Worm (Caenorhabditis elegans) whole organism, L2 larva: ENCODE data around the gene C25F9.9.

Source experiments
- C34F6.9 ChIP-seq: fragments of 150-350 bp; optimal IDR thresholded peaks from 2 replicates; lab custom pipeline; 2014; ENCODE audit warnings: missing biosample characterization, missing genetic modification characterization
- F13H6.1 ChIP-seq: sonication (generic microtip); optimal IDR thresholded peaks from 2 replicates; lab custom pipeline; 2016; ENCODE audit warnings: missing genetic modification characterization, missing compliant biosample characterization
- R02D3.7 ChIP-seq: fragments of 150-350 bp; optimal IDR thresholded peaks from 2 replicates; lab custom pipeline; 2014; ENCODE audit warnings: missing biosample characterization, missing genetic modification characterization
- alr-1 ChIP-seq: fragments of 150-350 bp; optimal IDR thresholded peaks from 2 replicates; lab custom pipeline; 2014; ENCODE audit warnings: missing biosample characterization, missing genetic modification characterization
- blmp-1 ChIP-seq: sonication (generic microtip); optimal IDR thresholded peaks from 2 replicates; lab custom pipeline; 2017; ENCODE audit warnings: missing genetic modification characterization, mild to moderate bottlenecking, missing compliant biosample characterization, antibody characterized with exemption, moderate library complexity; ENCODE audit not compliant: insufficient read depth
- ceh-16 ChIP-seq: fragments of 150-350 bp; optimal IDR thresholded peaks from 2 replicates; lab custom pipeline; 2014; ENCODE audit warnings: missing biosample characterization, missing genetic modification characterization
- ceh-82 ChIP-seq: fragments of 150-350 bp; optimal IDR thresholded peaks from 2 replicates; lab custom pipeline; 2014; ENCODE audit warnings: missing biosample characterization, missing genetic modification characterization
- crh-2 ChIP-seq: sonication (generic microtip); optimal IDR thresholded peaks from 2 replicates; lab custom pipeline; 2017; ENCODE audit warnings: missing biosample characterization, missing genetic modification characterization
- fos-1 ChIP-seq: fragments of 150-350 bp; optimal IDR thresholded peaks from 2 replicates; lab custom pipeline; 2014; ENCODE audit warnings: missing biosample characterization, missing genetic modification characterization
- mdl-1 ChIP-seq, 2 experiments: fragments of 150-350 bp in 1 of 2; sonication (generic microtip) in 1 of 2; optimal IDR thresholded peaks; 2 replicates each; lab custom pipeline; 2017; ENCODE audit warnings: missing biosample characterization in 2 of 2, missing genetic modification characterization in 2 of 2
- nhr-10 ChIP-seq: sonication (generic microtip); optimal IDR thresholded peaks from 2 replicates; lab custom pipeline; 2017; ENCODE audit warnings: missing biosample characterization, missing genetic modification characterization
- nhr-12 ChIP-seq: fragments of 150-350 bp; optimal IDR thresholded peaks from 2 replicates; lab custom pipeline; 2014; ENCODE audit warnings: missing biosample characterization, missing genetic modification characterization
- nhr-129 ChIP-seq: fragments of 150-350 bp; optimal IDR thresholded peaks from 2 replicates; lab custom pipeline; 2014; ENCODE audit warnings: missing biosample characterization, missing genetic modification characterization
- nhr-21 ChIP-seq: fragments of 150-350 bp; optimal IDR thresholded peaks from 2 replicates; lab custom pipeline; 2014; ENCODE audit warnings: missing biosample characterization, missing genetic modification characterization
- nhr-237 ChIP-seq: fragments of 150-350 bp; optimal IDR thresholded peaks from 2 replicates; lab custom pipeline; 2014; ENCODE audit warnings: missing biosample characterization, missing genetic modification characterization
- nhr-6 ChIP-seq: fragments of 150-350 bp; optimal IDR thresholded peaks from 2 replicates; lab custom pipeline; 2014; ENCODE audit warnings: missing biosample characterization, missing genetic modification characterization
- nhr-77 ChIP-seq: fragments of 150-350 bp; optimal IDR thresholded peaks from 2 replicates; lab custom pipeline; 2014; ENCODE audit warnings: missing biosample characterization, missing genetic modification characterization
- peb-1 ChIP-seq: fragments of 150-350 bp; optimal IDR thresholded peaks from 2 replicates; lab custom pipeline; 2014; ENCODE audit warnings: missing biosample characterization, missing genetic modification characterization
- sma-3 ChIP-seq: sonication (generic microtip); optimal IDR thresholded peaks from 2 replicates; lab custom pipeline; 2016; ENCODE audit warnings: missing genetic modification reagents, missing genetic modification characterization, missing compliant biosample characterization
- sma-9 ChIP-seq, 2 experiments: fragments of 150-350 bp in 1 of 2; sonication (generic microtip) in 1 of 2; optimal IDR thresholded peaks; 2 replicates each; lab custom pipeline; 2014 to 2016; ENCODE audit warnings: missing genetic modification characterization in 2 of 2, mild to moderate bottlenecking in 1 of 2, missing biosample characterization in 1 of 2, missing compliant biosample characterization in 1 of 2, missing genetic modification reagents in 1 of 2, moderate library complexity in 1 of 2
- unc-39 ChIP-seq: fragments of 150-350 bp; optimal IDR thresholded peaks from 2 replicates; lab custom pipeline; 2014; ENCODE audit warnings: missing biosample characterization, missing genetic modification characterization
- zag-1 ChIP-seq: fragments of 150-350 bp; optimal IDR thresholded peaks from 2 replicates; lab custom pipeline; 2014; ENCODE audit warnings: missing biosample characterization, missing genetic modification characterization
- ztf-1 ChIP-seq: fragments of 200-800 bp; sonication (Bioruptor generic); conservative IDR thresholded peaks from 2 replicates; pipeline ENCODE4 v1.3.6; 2022; ENCODE audit warnings: missing genetic modification characterization, missing compliant biosample characterization
- ztf-11 ChIP-seq: sonication (generic microtip); optimal IDR thresholded peaks from 2 replicates; lab custom pipeline; 2017; ENCODE audit warnings: missing biosample characterization, missing genetic modification characterization
- ztf-4 ChIP-seq: fragments of 150-350 bp; optimal IDR thresholded peaks from 2 replicates; lab custom pipeline; 2014; ENCODE audit warnings: missing biosample characterization, missing genetic modification characterization

Gene C25F9.9

DNA sequence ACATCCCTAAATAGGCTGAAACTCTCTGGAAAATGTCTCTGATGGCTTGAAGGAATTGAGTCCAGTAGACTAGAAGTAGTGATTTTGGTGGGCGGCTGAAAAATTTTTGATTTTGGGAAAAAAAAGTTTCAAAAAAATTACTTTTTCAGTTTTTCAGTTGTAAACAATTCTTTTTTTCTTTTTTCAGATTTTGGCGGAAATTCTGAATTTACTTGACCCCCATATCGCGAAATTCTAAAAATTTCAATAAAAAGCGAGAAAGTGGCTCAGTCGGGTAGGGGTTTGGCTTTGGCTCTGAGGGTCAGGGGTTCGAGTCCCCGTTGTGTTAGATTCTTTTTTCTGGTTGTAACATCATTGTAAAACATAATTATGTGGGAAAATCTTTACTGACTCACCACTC, 14.6 kb downstream of the C25F9.9 start, which contains the start of gene srw-85:
Gene srw-85, minus strand, starts transcription at position 101 of the 400 bp plus-strand sequence.
- TF ChIP-seq sma-9 (GFP tag; optimal IDR thresholded peaks at IDR 0.05; lab: Kevin White, UChicago) (no peak), sma-9 (tag; optimal IDR thresholded peaks at IDR 0.05; lab: Kevin White, UChicago) (no peak), peb-1 (tag; lab: Kevin White, UChicago) (no peak), C34F6.9 (no peak)
- TF ChIP-seq, all 48 proteins: peak for 0

DNA sequence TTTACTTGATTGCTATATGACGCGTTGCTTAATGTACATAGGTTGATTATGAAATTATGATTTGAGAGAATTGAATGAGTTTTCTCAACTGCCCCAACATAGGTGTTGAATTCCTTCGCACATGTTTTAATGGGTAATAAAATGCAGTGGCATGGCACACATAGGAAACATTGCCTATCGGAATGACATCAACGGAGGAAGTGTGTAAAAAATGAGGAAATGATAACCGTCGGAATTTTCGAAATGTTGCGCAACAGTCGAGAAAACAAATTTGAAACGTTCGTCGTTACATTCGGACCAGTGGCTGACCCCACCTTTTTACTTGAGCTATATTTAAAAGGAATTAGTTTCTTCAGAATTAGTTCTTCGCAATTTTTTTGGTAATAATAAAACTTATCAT, 15.6 kb downstream of the C25F9.9 start:
- TF ChIP-seq nhr-129 (tag; lab: Kevin White, UChicago) (peak; percentile 25), nhr-6 (no peak)

DNA sequence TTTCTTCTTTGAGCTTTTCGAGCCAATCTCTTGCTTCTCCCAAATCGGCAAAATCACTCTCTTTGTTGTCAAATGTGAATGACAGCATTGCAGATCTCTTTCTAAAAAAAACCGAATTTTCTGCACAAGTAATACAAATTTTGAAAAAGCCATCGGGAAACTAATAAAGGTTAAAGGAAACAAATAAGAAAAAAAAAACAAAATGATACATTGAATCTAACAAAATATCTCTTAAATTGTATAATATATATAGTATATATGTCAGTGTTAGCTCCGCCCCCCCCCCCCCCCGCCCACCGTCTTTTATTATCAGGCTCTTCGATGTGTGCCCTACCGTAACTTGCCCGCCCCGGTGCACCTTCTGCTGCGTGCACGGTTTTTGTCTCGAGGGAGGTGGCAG, 16.6 kb downstream of the C25F9.9 start, which contains the start of gene C25F9.11:
Gene C25F9.11, minus strand, starts transcription at position 101 of the 400 bp plus-strand sequence.
- no peak for TF ChIP-seq fos-1 (tag; lab: Kevin White, UChicago)

DNA sequence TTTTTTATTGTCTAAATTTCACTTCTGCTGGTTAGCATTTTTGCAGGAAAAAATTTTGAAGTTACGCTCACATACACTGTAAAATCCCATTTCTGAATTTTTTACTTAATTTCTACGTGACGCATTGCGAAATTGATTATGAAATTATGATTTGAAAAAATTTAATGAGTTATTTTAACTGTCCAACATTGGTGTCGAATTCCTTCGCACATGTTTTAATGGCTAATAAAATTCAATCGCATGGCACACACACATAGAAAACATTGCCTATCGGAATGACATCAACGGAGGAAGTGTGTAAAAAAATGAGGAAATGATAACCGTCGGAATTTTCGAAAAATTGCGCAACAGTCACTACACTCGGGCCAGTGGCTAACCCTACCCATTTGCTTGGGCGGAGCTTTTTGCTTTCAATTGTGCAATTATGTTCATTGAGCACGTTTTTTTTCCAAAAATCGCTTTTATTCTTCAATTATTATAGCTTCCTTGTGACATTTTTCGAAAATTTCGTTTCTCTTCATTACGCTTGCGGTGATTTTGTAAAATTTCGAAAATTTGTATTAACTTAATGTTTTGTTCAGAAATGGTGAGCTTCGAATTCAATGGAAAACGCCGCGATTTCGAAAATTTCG, 17.5 kb downstream of the C25F9.9 start, which contains the start of gene C25F9.16:
Gene C25F9.16, plus strand, starts transcription at position 582 of the 632 bp plus-strand sequence.
- no peak for TF ChIP-seq R02D3.7
- TF ChIP-seq nhr-129 (tag; lab: Kevin White, UChicago): no peak
- TF ChIP-seq fos-1 (tag; lab: Kevin White, UChicago): peak; percentile 10
- TF ChIP-seq, all 48 proteins: peak for 1

DNA sequence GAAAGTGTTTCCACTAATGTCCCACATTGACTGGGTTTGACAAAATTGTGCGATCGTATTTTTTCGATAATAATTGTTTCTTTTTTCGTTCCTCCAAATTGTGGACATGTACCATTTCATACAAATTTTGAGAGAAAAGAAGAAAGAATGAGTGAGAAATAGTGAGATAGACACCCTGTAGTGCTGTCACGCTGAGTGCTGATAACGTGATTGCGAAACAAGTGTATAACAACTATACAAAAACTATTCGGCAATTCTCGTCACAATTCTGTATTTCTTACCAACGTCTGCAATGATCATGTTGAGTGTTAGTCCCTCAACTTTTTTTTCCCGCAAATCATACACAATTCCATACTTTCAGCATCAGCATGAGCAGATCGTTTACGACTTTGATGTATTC, 19.9 kb downstream of the C25F9.9 start, which contains the start of gene C25F9.14:
Gene C25F9.14, plus strand, starts transcription at position 178 of the 400 bp plus-strand sequence.
- TF ChIP-seq ztf-11 (tag; lab: Kevin White, UChicago) (no peak), fos-1 (tag; lab: Kevin White, UChicago) (peak; percentile 49)
- TF ChIP-seq, all 48 proteins: peak for 1

DNA sequence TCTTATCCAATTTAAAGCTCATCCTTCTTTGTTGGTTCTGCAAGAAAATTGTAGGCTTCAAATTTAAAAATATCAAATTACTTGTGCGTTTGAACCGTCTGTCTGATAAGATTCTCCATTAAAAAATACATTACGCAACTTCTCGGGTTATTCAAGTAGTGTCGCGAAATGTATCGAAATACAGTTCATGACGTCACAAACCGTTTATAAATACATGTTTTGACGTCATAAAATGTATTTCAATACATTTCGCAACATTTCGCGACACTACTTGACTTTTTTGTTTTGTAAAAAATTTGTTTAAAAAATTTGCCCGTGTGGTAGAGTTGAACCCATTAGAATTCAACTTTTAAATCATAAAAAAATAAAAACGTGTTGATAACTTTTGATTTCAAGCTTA, 27.2 kb downstream of the C25F9.9 start:
- TF ChIP-seq nhr-12 (tag; lab: Kevin White, UChicago): no peak
- TF ChIP-seq alr-1 (tag; lab: Kevin White, UChicago): no peak
- no peak for TF ChIP-seq nhr-21 (tag; lab: Kevin White, UChicago)
- TF ChIP-seq nhr-6: no peak
- no peak for TF ChIP-seq unc-39
- no peak for TF ChIP-seq nhr-237
- no peak for TF ChIP-seq zag-1 (tag; lab: Kevin White, UChicago)
- no peak for TF ChIP-seq nhr-10 (tag; lab: Kevin White, UChicago)
- no peak for TF ChIP-seq sma-3 (GFP tag; lab: Kevin White, UChicago)
- no peak for TF ChIP-seq C34F6.9
- no peak for TF ChIP-seq fos-1 (tag; lab: Kevin White, UChicago)
- no peak for TF ChIP-seq blmp-1
- TF ChIP-seq ceh-82 (tag; lab: Kevin White, UChicago): no peak

DNA sequence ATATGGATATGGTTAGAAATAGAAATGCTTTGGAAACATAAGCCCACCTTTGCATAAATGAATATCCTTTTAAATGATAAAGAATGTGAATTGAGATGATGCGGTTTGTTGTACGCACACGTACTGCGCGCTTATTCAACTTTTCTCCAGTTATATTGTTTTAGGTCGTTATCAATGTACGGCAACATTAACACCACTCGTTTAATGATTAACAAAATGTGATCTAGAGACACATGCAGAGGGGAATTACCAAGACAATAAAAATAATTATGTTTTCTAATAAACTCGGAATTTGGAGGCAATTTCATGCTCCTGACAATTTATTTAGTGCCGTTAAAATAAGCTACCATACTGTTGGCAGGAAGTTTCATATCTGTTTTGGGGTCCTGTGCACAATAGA, 29.0 kb downstream of the C25F9.9 start, which contains the start of gene M04C3.1:
Gene M04C3.1, minus strand, starts transcription at position 164 of the 400 bp plus-strand sequence.
- no peak for TF ChIP-seq crh-2 (tag; lab: Kevin White, UChicago)
- no peak for TF ChIP-seq F13H6.1 (tag; lab: Kevin White, UChicago)
- peak; percentile 52 for TF ChIP-seq fos-1 (tag; lab: Kevin White, UChicago)
- peak; percentile 34 for TF ChIP-seq sma-9 (GFP tag; optimal IDR thresholded peaks at IDR 0.05; lab: Kevin White, UChicago)
- no peak for TF ChIP-seq sma-9 (tag; optimal IDR thresholded peaks at IDR 0.05; lab: Kevin White, UChicago)

DNA sequence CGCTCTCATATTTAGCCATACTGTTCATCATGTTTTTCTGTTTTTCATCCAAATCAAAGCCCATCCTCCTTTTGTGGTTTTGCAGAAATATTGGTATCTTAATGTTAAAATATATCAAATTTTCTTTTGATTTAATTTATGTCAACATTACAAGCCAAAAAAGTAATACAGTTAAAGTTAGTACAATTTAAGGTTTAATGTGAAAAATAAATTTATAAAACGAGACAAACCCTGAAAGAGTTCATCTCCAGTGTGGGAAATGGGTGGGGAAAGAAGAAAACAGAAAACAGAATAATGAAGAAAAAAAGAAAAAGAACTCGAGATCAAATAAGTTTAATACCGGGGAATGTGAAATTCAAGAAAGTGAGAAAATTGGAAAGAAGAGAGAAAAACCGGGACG, 32.4 kb downstream of the C25F9.9 start, which contains the start of gene M04C3.2:
Gene M04C3.2, minus strand, starts transcription at position 101 of the 400 bp plus-strand sequence.
- no peak for TF ChIP-seq nhr-77 (tag; lab: Kevin White, UChicago)
- TF ChIP-seq mdl-1 (tag; optimal IDR thresholded peaks at IDR 0.05; lab: Kevin White, UChicago): no peak
- TF ChIP-seq sma-9 (GFP tag; optimal IDR thresholded peaks at IDR 0.05; lab: Kevin White, UChicago): no peak
- no peak for TF ChIP-seq sma-9 (tag; optimal IDR thresholded peaks at IDR 0.05; lab: Kevin White, UChicago)
- no peak for TF ChIP-seq fos-1 (tag; lab: Kevin White, UChicago)
- no peak for TF ChIP-seq nhr-10 (tag; lab: Kevin White, UChicago)
- TF ChIP-seq nhr-6: no peak
- TF ChIP-seq ceh-16 (tag; lab: Kevin White, UChicago): no peak
- TF ChIP-seq nhr-21 (tag; lab: Kevin White, UChicago): no peak
- TF ChIP-seq ztf-4 (tag; lab: Kevin White, UChicago): no peak
- TF ChIP-seq ztf-1: no peak
- no peak for TF ChIP-seq ztf-11 (tag; lab: Kevin White, UChicago)
- TF ChIP-seq F13H6.1 (tag; lab: Kevin White, UChicago): no peak
